Worm (Caenorhabditis elegans) whole organism, L4/young adult: Measurements from ENCODE around the gene ZK675.4.

Source experiments
- dao-5 ChIP-seq: sonication (generic microtip); optimal IDR thresholded peaks from 2 replicates; lab custom pipeline; 2016; ENCODE audit warnings: missing genotype, missing genetic modification characterization, moderate library complexity, missing compliant biosample characterization
- him-1 ChIP-seq: sonication (generic microtip); optimal IDR thresholded peaks from 2 replicates; lab custom pipeline; 2016; ENCODE audit warnings: missing genotype, missing genetic modification reagents, missing genetic modification characterization, missing compliant biosample characterization

ce11 chrII:7888759-7889158 is 22.4 kb upstream of the ZK675.4 start:
- no peak for TF ChIP-seq dao-5 (tag; lab: Kevin White, UChicago)
- TF ChIP-seq him-1 (tag; lab: Kevin White, UChicago), result no peak
